Worm (Caenorhabditis elegans) whole organism, L3 larva: ENCODE results near the gene soc-1.

Source experiments
- ama-1 ChIP-seq: fragments of 150-350 bp; optimal IDR thresholded peaks from 2 replicates; lab custom pipeline; 2018
- ceh-16 ChIP-seq: sonication (generic microtip); optimal IDR thresholded peaks from 2 replicates; lab custom pipeline; 2017; ENCODE audit warnings: missing biosample characterization, missing genetic modification characterization
- ceh-82 ChIP-seq: fragments of 150-350 bp; optimal IDR thresholded peaks from 2 replicates; lab custom pipeline; 2014; ENCODE audit warnings: missing biosample characterization, missing genetic modification characterization
- fos-1 ChIP-seq: fragments of 150-350 bp; optimal IDR thresholded peaks from 2 replicates; lab custom pipeline; 2014; ENCODE audit warnings: missing biosample characterization, missing genetic modification characterization
- nhr-237 ChIP-seq: fragments of 150-350 bp; optimal IDR thresholded peaks from 2 replicates; lab custom pipeline; 2014; ENCODE audit warnings: missing biosample characterization, missing genetic modification characterization
- snpc-4 ChIP-seq: fragments of 150-350 bp; optimal IDR thresholded peaks from 2 replicates; lab custom pipeline; 2014; ENCODE audit warnings: missing biosample characterization, missing genetic modification characterization
- ztf-11 ChIP-seq: fragments of 150-350 bp; optimal IDR thresholded peaks from 2 replicates; lab custom pipeline; 2014; ENCODE audit warnings: missing biosample characterization, missing genetic modification characterization

- TF ChIP-seq ama-1: no peak
- no peak for TF ChIP-seq nhr-237 (tag; lab: Kevin White, UChicago)
- TF ChIP-seq ceh-16 (tag; lab: Kevin White, UChicago): no peak
- TF ChIP-seq fos-1: no peak
- no peak for TF ChIP-seq snpc-4 (tag; lab: Kevin White, UChicago)
- no peak for TF ChIP-seq ceh-82 (tag; lab: Kevin White, UChicago)
- no peak for TF ChIP-seq ztf-11 (tag; lab: Kevin White, UChicago)
These were observed 19.6 kb downstream of the soc-1 start, which contains the start of gene srx-74 for ce11 chrV:4662400-4662799.
